Fruit fly (Drosophila melanogaster) whole organism, embryonic: ENCODE results near the gene RpL37-1.

Source experiments
- Antp ChIP-seq: fragments of 200-800 bp; sonication (Bioruptor generic); optimal IDR thresholded peaks from 3 replicates; lab custom pipeline; 2016; ENCODE audit warnings: missing biosample characterization, missing genetic modification characterization
- CG10209 ChIP-seq: fragments of 200-800 bp; sonication (Bioruptor generic); optimal IDR thresholded peaks from 3 replicates; lab custom pipeline; 2017; ENCODE audit warnings: missing biosample characterization, mild to moderate bottlenecking, missing genetic modification characterization, missing genetic modification reagents
- CG11456 ChIP-seq: fragments of 200-800 bp; sonication (Bioruptor generic); IDR thresholded peaks from 3 replicates; pipeline ENCODE4 v1.3.6; 2022; ENCODE audit warnings: missing biosample characterization, missing genetic modification characterization
- CG12299 ChIP-seq: fragments of 200-800 bp; sonication (Bioruptor generic); optimal IDR thresholded peaks from 2 replicates; lab custom pipeline; 2018; ENCODE audit warnings: missing biosample characterization, mild to moderate bottlenecking, missing genetic modification characterization
- CG12744 ChIP-seq: fragments of 200-800 bp; sonication (Bioruptor generic); optimal IDR thresholded peaks from 2 replicates; lab custom pipeline; 2016; ENCODE audit warnings: missing biosample characterization, missing genetic modification characterization
- CG14050 ChIP-seq: fragments of 200-800 bp; sonication (Bioruptor generic); IDR thresholded peaks from 3 replicates; pipeline ENCODE4 v1.3.6; 2022; ENCODE audit warnings: missing biosample characterization, missing genetic modification characterization
- CG1529 ChIP-seq: fragments of 200-800 bp; sonication (Bioruptor generic); optimal IDR thresholded peaks from 3 replicates; lab custom pipeline; 2018; ENCODE audit warnings: missing biosample characterization, missing genetic modification characterization
- CG17328 ChIP-seq: fragments of 200-800 bp; sonication (Bioruptor generic); IDR thresholded peaks from 2 replicates; pipeline ENCODE4 v1.3.6; 2022; ENCODE audit warnings: missing biosample characterization, missing genetic modification characterization
- CG17829 ChIP-seq: fragments of 200-800 bp; optimal IDR thresholded peaks from 2 replicates; lab custom pipeline; 2019; ENCODE audit warnings: missing biosample characterization, mild to moderate bottlenecking, missing genetic modification characterization, moderate library complexity
- CG30431 ChIP-seq: fragments of 200-800 bp; sonication (Bioruptor generic); optimal IDR thresholded peaks from 2 replicates; lab custom pipeline; 2017; ENCODE audit warnings: missing biosample characterization, missing genetic modification characterization
- CG3163 ChIP-seq: fragments of 200-800 bp; sonication (Bioruptor generic); optimal IDR thresholded peaks from 3 replicates; lab custom pipeline; 2016; ENCODE audit warnings: missing biosample characterization, missing genetic modification characterization
- CG32532 ChIP-seq: fragments of 200-800 bp; sonication (Bioruptor generic); IDR thresholded peaks from 2 replicates; pipeline ENCODE4 v1.3.6; 2022; ENCODE audit warnings: missing biosample characterization, missing genetic modification characterization
- CG4617 ChIP-seq: fragments of 200-800 bp; sonication (Bioruptor generic); optimal IDR thresholded peaks from 3 replicates; lab custom pipeline; 2016; ENCODE audit warnings: missing biosample characterization, missing genetic modification characterization, borderline replicate concordance
- CG4854 ChIP-seq: fragments of 200-800 bp; sonication (Bioruptor generic); optimal IDR thresholded peaks from 2 replicates; lab custom pipeline; 2016; ENCODE audit warnings: missing biosample characterization, missing genetic modification characterization, inconsistent platforms
- CG5245 ChIP-seq: fragments of 200-800 bp; sonication (Bioruptor generic); optimal IDR thresholded peaks from 3 replicates; lab custom pipeline; 2016; ENCODE audit warnings: missing biosample characterization, missing genetic modification characterization
- CG6175 ChIP-seq: fragments of 200-800 bp; sonication (Bioruptor generic); IDR thresholded peaks from 3 replicates; pipeline ENCODE4 v1.3.6; 2022; ENCODE audit warnings: missing biosample characterization, missing genetic modification characterization
- CG6654 ChIP-seq: fragments of 200-800 bp; sonication (Bioruptor generic); optimal IDR thresholded peaks from 2 replicates; lab custom pipeline; 2017; ENCODE audit warnings: missing biosample characterization, mild to moderate bottlenecking, missing genetic modification characterization
- CG6683 ChIP-seq: fragments of 200-800 bp; sonication (Bioruptor generic); optimal IDR thresholded peaks from 2 replicates; lab custom pipeline; 2017; ENCODE audit warnings: missing biosample characterization, mild to moderate bottlenecking, missing genetic modification characterization, missing genetic modification reagents
- CG7786 ChIP-seq: fragments of 200-800 bp; sonication (Bioruptor generic); optimal IDR thresholded peaks from 2 replicates; lab custom pipeline; 2016; ENCODE audit warnings: missing biosample characterization, missing genetic modification characterization
- CG8089 ChIP-seq: fragments of 200-800 bp; sonication (Bioruptor generic); optimal IDR thresholded peaks from 3 replicates; lab custom pipeline; 2016; ENCODE audit warnings: missing biosample characterization, missing genetic modification characterization
- CG9932 ChIP-seq: fragments of 200-800 bp; sonication (Bioruptor generic); IDR thresholded peaks from 2 replicates; pipeline ENCODE4 v1.3.6; 2022; ENCODE audit warnings: missing biosample characterization, missing genetic modification characterization
- Chrac-16 ChIP-seq: fragments of 200-800 bp; sonication (Bioruptor generic); optimal IDR thresholded peaks from 3 replicates; lab custom pipeline; 2016; ENCODE audit warnings: missing biosample characterization, missing genetic modification characterization
- Dek ChIP-seq: fragments of 200-800 bp; sonication (Bioruptor generic); optimal IDR thresholded peaks from 3 replicates; lab custom pipeline; 2019; ENCODE audit warnings: missing biosample characterization, mild to moderate bottlenecking, missing genetic modification characterization, moderate library complexity
- Dll ChIP-seq: fragments of 200-800 bp; sonication (Bioruptor generic); IDR thresholded peaks from 4 replicates; pipeline ENCODE4 v1.3.6; 2022; ENCODE audit warnings: missing biosample characterization, missing genetic modification characterization; ENCODE audit not compliant: partially characterized antibody
- Hmr ChIP-seq: fragments of 200-800 bp; sonication (Bioruptor generic); optimal IDR thresholded peaks from 3 replicates; lab custom pipeline; 2017; ENCODE audit warnings: mild to moderate bottlenecking, missing biosample characterization, missing genetic modification reagents, missing genetic modification characterization
- Nf-YC ChIP-seq: fragments of 200-800 bp; optimal IDR thresholded peaks from 3 replicates; lab custom pipeline; 2019; ENCODE audit warnings: missing biosample characterization, mild to moderate bottlenecking, missing genetic modification characterization, moderate library complexity
- Pdp1 ChIP-seq, 2 experiments: fragments of 200-800 bp; sonication (Bioruptor generic); optimal IDR thresholded peaks; 3 replicates each; lab custom pipeline; 2016; ENCODE audit warnings: missing biosample characterization in 2 of 2, missing genetic modification characterization in 2 of 2, mild to moderate bottlenecking in 1 of 2, moderate library complexity in 1 of 2
- Sin3A ChIP-seq: fragments of >200 bp; optimal IDR thresholded peaks from 2 replicates; lab custom pipeline; 2018
- Six4 ChIP-seq: fragments of 200-800 bp; sonication (Bioruptor generic); optimal IDR thresholded peaks from 2 replicates; lab custom pipeline; 2016; ENCODE audit warnings: missing biosample characterization, missing genetic modification characterization
- Xbp1 ChIP-seq: fragments of 200-800 bp; sonication (Bioruptor generic); optimal IDR thresholded peaks from 3 replicates; lab custom pipeline; 2016; ENCODE audit warnings: missing biosample characterization, mild to moderate bottlenecking, missing genetic modification characterization
- abd-A ChIP-seq: fragments of 200-800 bp; sonication (Bioruptor generic); optimal IDR thresholded peaks from 3 replicates; lab custom pipeline; 2019; ENCODE audit warnings: missing biosample characterization, mild to moderate bottlenecking, missing genetic modification characterization, moderate library complexity
- ara ChIP-seq: fragments of 200-800 bp; sonication (Bioruptor generic); IDR thresholded peaks from 2 replicates; pipeline ENCODE4 v1.3.6; 2022; ENCODE audit warnings: missing biosample characterization, missing genetic modification characterization
- ase ChIP-seq: fragments of 200-800 bp; sonication (Bioruptor generic); IDR thresholded peaks from 3 replicates; pipeline ENCODE4 v1.3.6; 2022; ENCODE audit warnings: missing biosample characterization, missing genetic modification characterization
- croc ChIP-seq: fragments of 200-800 bp; sonication (Bioruptor generic); conservative IDR thresholded peaks from 3 replicates; pipeline ENCODE4 v1.3.6; 2022; ENCODE audit warnings: missing biosample characterization, missing genetic modification characterization
- cwo ChIP-seq: fragments of 200-800 bp; sonication (Bioruptor generic); optimal IDR thresholded peaks from 3 replicates; lab custom pipeline; 2017; ENCODE audit warnings: missing biosample characterization, missing genetic modification characterization, mild to moderate bottlenecking, moderate library complexity, missing genetic modification reagents
- da ChIP-seq: fragments of 200-800 bp; sonication (Bioruptor generic); optimal IDR thresholded peaks from 2 replicates; lab custom pipeline; 2016; ENCODE audit warnings: missing biosample characterization, missing genetic modification characterization
- dpn ChIP-seq, 2 experiments: fragments of 200-800 bp; sonication (Bioruptor generic); optimal IDR thresholded peaks; 3 replicates each; lab custom pipeline; 2016; ENCODE audit warnings: missing biosample characterization in 2 of 2, missing genetic modification characterization in 2 of 2
- dysf ChIP-seq: fragments of 200-800 bp; sonication (Bioruptor generic); IDR thresholded peaks from 3 replicates; pipeline ENCODE4 v1.3.6; 2022; ENCODE audit warnings: missing biosample characterization, missing genetic modification characterization
- hth ChIP-seq: fragments of >200 bp; optimal IDR thresholded peaks from 2 replicates; lab custom pipeline; 2017; ENCODE audit warnings: inconsistent platforms
- jing ChIP-seq: fragments of 200-800 bp; sonication (Bioruptor generic); optimal IDR thresholded peaks from 2 replicates; lab custom pipeline; 2018; ENCODE audit warnings: missing biosample characterization, mild to moderate bottlenecking, missing genetic modification characterization
- lmd ChIP-seq: fragments of 200-800 bp; sonication (Bioruptor generic); IDR thresholded peaks from 2 replicates; pipeline ENCODE4 v1.3.6; 2022; ENCODE audit warnings: missing biosample characterization, missing genetic modification characterization
- lola ChIP-seq, 3 experiments: fragments of >200 bp in 2 of 3; fragments of 200-800 bp in 1 of 3; sonication (Bioruptor generic) in 1 of 3; optimal IDR thresholded peaks; 2 replicates each; lab custom pipeline; 2017 to 2019; ENCODE audit warnings: missing biosample characterization in 3 of 3, missing genetic modification characterization in 3 of 3, mild to moderate bottlenecking in 1 of 3, moderate library complexity in 1 of 3
- row ChIP-seq: fragments of 200-800 bp; sonication (Bioruptor generic); IDR thresholded peaks from 3 replicates; pipeline ENCODE4 v1.3.6; 2022; ENCODE audit warnings: missing biosample characterization, missing genetic modification characterization
- scrt ChIP-seq: fragments of 200-800 bp; sonication (Bioruptor generic); optimal IDR thresholded peaks from 2 replicates; lab custom pipeline; 2018; ENCODE audit warnings: missing biosample characterization, mild to moderate bottlenecking, missing genetic modification characterization, moderate library complexity
- sd ChIP-seq: fragments of 200-800 bp; sonication (Bioruptor generic); optimal IDR thresholded peaks from 3 replicates; lab custom pipeline; 2018; ENCODE audit warnings: missing biosample characterization, mild to moderate bottlenecking, missing genetic modification characterization, moderate library complexity
- sima ChIP-seq: fragments of 200-800 bp; sonication (Bioruptor generic); optimal IDR thresholded peaks from 2 replicates; lab custom pipeline; 2016; ENCODE audit warnings: missing biosample characterization, missing genetic modification characterization
- toy ChIP-seq: fragments of 200-800 bp; sonication (Bioruptor generic); IDR thresholded peaks from 2 replicates; pipeline ENCODE4 v1.3.6; 2022; ENCODE audit warnings: missing biosample characterization, missing genetic modification characterization
- trh ChIP-seq: fragments of 200-800 bp; sonication (Bioruptor generic); optimal IDR thresholded peaks from 2 replicates; lab custom pipeline; 2016; ENCODE audit warnings: missing biosample characterization, missing genetic modification characterization
- twi ChIP-seq: fragments of 200-800 bp; optimal IDR thresholded peaks from 2 replicates; lab custom pipeline; 2019; ENCODE audit warnings: missing biosample characterization, mild to moderate bottlenecking, missing genetic modification characterization, moderate library complexity
- unc-4 ChIP-seq: fragments of 200-800 bp; sonication (Bioruptor generic); IDR thresholded peaks from 2 replicates; pipeline ENCODE4 v1.3.6; 2022; ENCODE audit warnings: missing biosample characterization, missing genetic modification characterization; ENCODE audit not compliant: partially characterized antibody

Gene RpL37-1

dm6 chrX:15090371-15090770, 48.8 kb downstream of the RpL37-1 start (continued):
- TF ChIP-seq Sin3A (lab: Kevin White, UChicago), result no peak
- TF ChIP-seq CG5245, result no peak
- peak; percentile 30 for TF ChIP-seq Hmr (GFP tag; lab: Kevin White, UChicago)

dm6 chrX:15089146-15089698, 49.9 kb downstream of the RpL37-1 start, which contains the start of gene Rab3-GEF:
Gene Rab3-GEF, plus strand, starts transcription at chrX:15089682.
- TF ChIP-seq Antp (GFP tag; lab: Kevin White, UChicago) (no peak), CG9932 (GFP tag; lab: Robert Waterston, UW) (no peak), CG6175 (GFP tag; lab: Robert Waterston, UW) (no peak), scrt (peak; percentile 98), CG17328 (GFP tag; lab: Robert Waterston, UW) (no peak), CG6683 (GFP tag; lab: Kevin White, UChicago) (no peak), CG7786 (GFP tag; lab: Kevin White, UChicago) (no peak), Xbp1 (no peak), sd (tag; lab: Kevin White, UChicago) (no peak), CG14050 (GFP tag; lab: Robert Waterston, UW) (no peak), CG11456 (GFP tag; lab: Robert Waterston, UW) (no peak), croc (GFP tag; lab: Robert Waterston, UW) (no peak), row (peak; percentile 53; the same call in 2 of the 3 replicates), CG4617 (GFP tag; lab: Kevin White, UChicago) (no peak), Dek (tag; lab: Kevin White, UChicago) (no peak), Nf-YC (tag; lab: Kevin White, UChicago) (no peak), CG30431 (GFP tag; lab: Kevin White, UChicago) (no peak), CG3163 (no peak), CG12744 (GFP tag; lab: Kevin White, UChicago) (no peak), Pdp1 (GFP tag; optimal IDR thresholded peaks at IDR 0.05; lab: Kevin White, UChicago) (no peak), hth (no peak), lola (GFP tag; optimal IDR thresholded peaks at IDR 0.05; lab: Kevin White, UChicago) (no peak), dpn (GFP tag; optimal IDR thresholded peaks at IDR 0.05; lab: Kevin White, UChicago) (no peak), CG32532 (GFP tag; lab: Robert Waterston, UW) (0 out of 2 replicates have a peak, but pooled peaks have one; percentile 10), toy (no peak), dysf (no peak), trh (no peak), abd-A (peak; percentile 34), da (no peak), CG10209 (no peak), cwo (GFP tag; lab: Kevin White, UChicago) (no peak), CG6654 (GFP tag; lab: Kevin White, UChicago) (no peak), CG17829 (tag; lab: Kevin White, UChicago) (no peak), CG1529 (GFP tag; lab: Kevin White, UChicago) (no peak), twi (no peak), lmd (GFP tag; lab: Robert Waterston, UW) (no peak), Dll (no peak), sima (GFP tag; lab: Kevin White, UChicago) (no peak), unc-4 (GFP tag; lab: Robert Waterston, UW) (no peak), jing (GFP tag; lab: Kevin White, UChicago) (no peak), CG5245 (no peak), CG4854 (GFP tag; lab: Kevin White, UChicago) (no peak), Six4 (no peak), ara (GFP tag; lab: Robert Waterston, UW) (no peak), ase (GFP tag; lab: Robert Waterston, UW) (no peak), Chrac-16 (no peak), CG12299 (tag; lab: Kevin White, UChicago) (no peak), CG8089 (GFP tag; lab: Kevin White, UChicago) (no peak)
